Comparison of ENCODE assay signal across 1 fruit fly cellular context in genomic region chr2L:11807697-11808226, dm6.
TF ChIP-seq lines count a peak whose summit lies in the region.

No protein-coding gene starts in this region.

TF ChIP-seq in whole organism, embryonic, 481 proteins besides CTCF, POLR2A, EP300 and RAD21 (continued from another document):
- TF ChIP-seq usp (GFP tag; optimal IDR thresholded peaks at IDR 0.05; lab: Kevin White, UChicago) (no peak), fd102C (GFP tag; optimal IDR thresholded peaks at IDR 0.05; lab: Kevin White, UChicago) (no peak), Blimp-1 (GFP tag; optimal IDR thresholded peaks at IDR 0.05; lab: Kevin White, UChicago) (no peak), Dp (GFP tag; optimal IDR thresholded peaks at IDR 0.05; lab: Kevin White, UChicago) (no peak), crc (GFP tag; optimal IDR thresholded peaks at IDR 0.05; lab: Kevin White, UChicago) (no peak), Gsc (GFP tag; IDR thresholded peaks at IDR 0.05; lab: Robert Waterston, UW) (no peak), bcd (GFP tag; optimal IDR thresholded peaks at IDR 0.05; lab: Kevin White, UChicago) (no peak), vnd (GFP tag; IDR thresholded peaks at IDR 0.05; lab: Robert Waterston, UW; ENCODE audit: partially characterized antibody) (no peak), E2f1 (GFP tag; IDR thresholded peaks at IDR 0.05; lab: Robert Waterston, UW) (peak; percentile 9; the same call in 1 of the 2 replicates), ase (GFP tag; IDR thresholded peaks at IDR 0.05; lab: Robert Waterston, UW) (no peak), Doc2 (GFP tag; IDR thresholded peaks at IDR 0.05; lab: Robert Waterston, UW) (no peak), ewg (GFP tag; optimal IDR thresholded peaks at IDR 0.05; lab: Kevin White, UChicago) (no peak), CG34422 (GFP tag; IDR thresholded peaks at IDR 0.05; lab: Robert Waterston, UW) (peak; percentile 72; the same call in 1 of the 3 replicates), sim (GFP tag; IDR thresholded peaks at IDR 0.05; lab: Robert Waterston, UW) (no peak), unc-4 (GFP tag; IDR thresholded peaks at IDR 0.05; lab: Robert Waterston, UW; ENCODE audit: partially characterized antibody) (peak; percentile 23), amos (GFP tag; IDR thresholded peaks at IDR 0.05; lab: Robert Waterston, UW; ENCODE audit: partially characterized antibody) (peak; percentile 53; the same call in 1 of the 2 replicates), CG1647 (GFP tag; optimal IDR thresholded peaks at IDR 0.05; lab: Kevin White, UChicago) (no peak), Hmx (GFP tag; optimal IDR thresholded peaks at IDR 0.05; lab: Kevin White, UChicago) (no peak), CG11093 (GFP tag; IDR thresholded peaks at IDR 0.05; lab: Robert Waterston, UW) (no peak), Lim3 (GFP tag; IDR thresholded peaks at IDR 0.05; lab: Robert Waterston, UW) (no peak), CG1832 (GFP tag; optimal IDR thresholded peaks at IDR 0.05; lab: Kevin White, UChicago) (no peak), CG17912 (GFP tag; optimal IDR thresholded peaks at IDR 0.05; lab: Kevin White, UChicago) (no peak), tna (GFP tag; IDR thresholded peaks at IDR 0.05; lab: Robert Waterston, UW; ENCODE audit: partially characterized antibody) (no peak), MTF-1 (GFP tag; optimal IDR thresholded peaks at IDR 0.05; lab: Kevin White, UChicago; ENCODE audit: borderline replicate concordance) (no peak), pnt (GFP tag; optimal IDR thresholded peaks at IDR 0.05; lab: Kevin White, UChicago) (no peak), dan (GFP tag; IDR thresholded peaks at IDR 0.05; lab: Robert Waterston, UW) (no peak), bbx (GFP tag; IDR thresholded peaks at IDR 0.05; lab: Robert Waterston, UW; ENCODE audit: partially characterized antibody) (peak; percentile 47), zfh2 (GFP tag; optimal IDR thresholded peaks at IDR 0.05; lab: Kevin White, UChicago) (no peak), Mad (GFP tag; optimal IDR thresholded peaks at IDR 0.05; lab: Kevin White, UChicago) (peak; percentile 2), CG7556 (GFP tag; optimal IDR thresholded peaks at IDR 0.05; lab: Kevin White, UChicago) (no peak), CG32772 (GFP tag; IDR thresholded peaks at IDR 0.05; lab: Robert Waterston, UW) (no peak), sug (tag; optimal IDR thresholded peaks at IDR 0.05; lab: Kevin White, UChicago) (peak; percentile 59), Bgb (GFP tag; IDR thresholded peaks at IDR 0.05; lab: Robert Waterston, UW; ENCODE audit: partially characterized antibody) (peak; percentile 72), CG4617 (GFP tag; optimal IDR thresholded peaks at IDR 0.05; lab: Kevin White, UChicago; ENCODE audit: borderline replicate concordance) (no peak), schlank (tag; optimal IDR thresholded peaks at IDR 0.05; lab: Kevin White, UChicago) (peak; percentile 22), C15 (GFP tag; IDR thresholded peaks at IDR 0.05; lab: Robert Waterston, UW) (no peak), Stat92E (GFP tag; optimal IDR thresholded peaks at IDR 0.05; lab: Kevin White, UChicago) (no peak), pb (GFP tag; optimal IDR thresholded peaks at IDR 0.05; lab: Kevin White, UChicago) (peak; percentile 53), kay (GFP tag; optimal IDR thresholded peaks at IDR 0.05; lab: Kevin White, UChicago) (no peak), crol (GFP tag; IDR thresholded peaks at IDR 0.05; lab: Robert Waterston, UW) (peak; percentile 100), CG9797 (GFP tag; optimal IDR thresholded peaks at IDR 0.05; lab: Kevin White, UChicago) (no peak), lbe (GFP tag; optimal IDR thresholded peaks at IDR 0.05; lab: Kevin White, UChicago) (no peak), CG10366 (GFP tag; IDR thresholded peaks at IDR 0.05; lab: Robert Waterston, UW) (no peak), slou (GFP tag; optimal IDR thresholded peaks at IDR 0.05; lab: Kevin White, UChicago) (no peak), ems (GFP tag; optimal IDR thresholded peaks at IDR 0.05; lab: Kevin White, UChicago) (peak; percentile 10), emc (GFP tag; optimal IDR thresholded peaks at IDR 0.05; lab: Kevin White, UChicago) (no peak), D (optimal IDR thresholded peaks at IDR 0.05; lab: Kevin White, UChicago) (no peak), D (GFP tag; optimal IDR thresholded peaks at IDR 0.05; lab: Kevin White, UChicago) (no peak), CG17385 (GFP tag; optimal IDR thresholded peaks at IDR 0.05; lab: Kevin White, UChicago) (peak; percentile 27), CG4820 (GFP tag; optimal IDR thresholded peaks at IDR 0.05; lab: Kevin White, UChicago) (no peak), D19A (tag; optimal IDR thresholded peaks at IDR 0.05; lab: Kevin White, UChicago) (no peak), Dip2 (GFP tag; IDR thresholded peaks at IDR 0.05; lab: Robert Waterston, UW) (no peak), CG15601 (tag; optimal IDR thresholded peaks at IDR 0.05; lab: Kevin White, UChicago) (no peak), Pdp1 (GFP tag; optimal IDR thresholded peaks at IDR 0.05; lab: Kevin White, UChicago) (peak in 1 of 2 experiments; percentile 13), pfk (GFP tag; optimal IDR thresholded peaks at IDR 0.05; lab: Kevin White, UChicago) (no peak), CG11504 (tag; optimal IDR thresholded peaks at IDR 0.05; lab: Kevin White, UChicago) (no peak), BEAF-32 (GFP tag; optimal IDR thresholded peaks at IDR 0.05; lab: Kevin White, UChicago) (no peak), CG10462 (GFP tag; optimal IDR thresholded peaks at IDR 0.05; lab: Kevin White, UChicago) (no peak), Rx (GFP tag; IDR thresholded peaks at IDR 0.05; lab: Robert Waterston, UW) (no peak), Trl (optimal IDR thresholded peaks at IDR 0.05; lab: Kevin White, UChicago) (no peak), Trl (GFP tag; optimal IDR thresholded peaks at IDR 0.05; lab: Kevin White, UChicago) (peak; percentile 24), CG10267 (tag; optimal IDR thresholded peaks at IDR 0.05; lab: Kevin White, UChicago) (no peak), Fer2 (tag; optimal IDR thresholded peaks at IDR 0.05; lab: Kevin White, UChicago) (no peak), CG6654 (GFP tag; optimal IDR thresholded peaks at IDR 0.05; lab: Kevin White, UChicago) (no peak), Ada2b (GFP tag; IDR thresholded peaks at IDR 0.05; lab: Robert Waterston, UW) (no peak), stwl (tag; optimal IDR thresholded peaks at IDR 0.05; lab: Kevin White, UChicago) (no peak), CG13296 (GFP tag; optimal IDR thresholded peaks at IDR 0.05; lab: Kevin White, UChicago) (no peak), en (GFP tag; optimal IDR thresholded peaks at IDR 0.05; lab: Kevin White, UChicago) (no peak), CG12391 (tag; optimal IDR thresholded peaks at IDR 0.05; lab: Kevin White, UChicago) (no peak), NFAT (GFP tag; IDR thresholded peaks at IDR 0.05; lab: Robert Waterston, UW) (peak; percentile 68), grn (GFP tag; optimal IDR thresholded peaks at IDR 0.05; lab: Kevin White, UChicago) (no peak), tx (GFP tag; optimal IDR thresholded peaks at IDR 0.05; lab: Kevin White, UChicago) (no peak), CG11696 (GFP tag; IDR thresholded peaks at IDR 0.05; lab: Robert Waterston, UW) (no peak), Scr (GFP tag; IDR thresholded peaks at IDR 0.05; lab: Robert Waterston, UW; ENCODE audit: partially characterized antibody) (no peak; the same call in 1 of the 2 replicates), CG8290 (GFP tag; optimal IDR thresholded peaks at IDR 0.05; lab: Kevin White, UChicago) (no peak), CG8290 (tag; optimal IDR thresholded peaks at IDR 0.05; lab: Kevin White, UChicago) (peak in 1 of 2 experiments; percentile 83), CG3847 (GFP tag; IDR thresholded peaks at IDR 0.05; lab: Robert Waterston, UW) (no peak), HLHmδ (GFP tag; optimal IDR thresholded peaks at IDR 0.05; lab: Kevin White, UChicago) (peak; percentile 20), tin (GFP tag; optimal IDR thresholded peaks at IDR 0.05; lab: Kevin White, UChicago) (no peak), HmgZ (tag; optimal IDR thresholded peaks at IDR 0.05; lab: Kevin White, UChicago) (peak; percentile 78), Hmr (GFP tag; optimal IDR thresholded peaks at IDR 0.05; lab: Kevin White, UChicago) (peak; percentile 57), Atf6 (GFP tag; IDR thresholded peaks at IDR 0.05; lab: Robert Waterston, UW) (peak; percentile 37; the same call in 1 of the 2 replicates), Nf-YB (GFP tag; optimal IDR thresholded peaks at IDR 0.05; lab: Kevin White, UChicago) (peak; percentile 32), eve (GFP tag; optimal IDR thresholded peaks at IDR 0.05; lab: Kevin White, UChicago) (no peak), esg (GFP tag; conservative IDR thresholded peaks at IDR 0.05; lab: Robert Waterston, UW) (no peak), CG15011 (GFP tag; optimal IDR thresholded peaks at IDR 0.05; lab: Kevin White, UChicago) (no peak), rib (GFP tag; IDR thresholded peaks at IDR 0.05; lab: Robert Waterston, UW) (peak; percentile 81; the same call in 1 of the 2 replicates), GATAe (GFP tag; conservative IDR thresholded peaks at IDR 0.05; lab: Robert Waterston, UW) (no peak), CG14860 (GFP tag; IDR thresholded peaks at IDR 0.05; lab: Robert Waterston, UW; ENCODE audit: partially characterized antibody) (no peak), Lhr (GFP tag; optimal IDR thresholded peaks at IDR 0.05; lab: Kevin White, UChicago) (no peak), Atf3 (GFP tag; optimal IDR thresholded peaks at IDR 0.05; lab: Kevin White, UChicago) (no peak), chinmo (GFP tag; IDR thresholded peaks at IDR 0.05; lab: Robert Waterston, UW; ENCODE audit: partially characterized antibody) (peak; percentile 98), CG2678 (tag; optimal IDR thresholded peaks at IDR 0.05; lab: Kevin White, UChicago) (no peak), Adf1 (GFP tag; IDR thresholded peaks at IDR 0.05; lab: Robert Waterston, UW) (peak; percentile 83), Neu2 (GFP tag; optimal IDR thresholded peaks at IDR 0.05; lab: Kevin White, UChicago; ENCODE audit: borderline replicate concordance) (no peak), Hey (tag; optimal IDR thresholded peaks at IDR 0.05; lab: Kevin White, UChicago) (peak; percentile 34), fd96Cb (tag; optimal IDR thresholded peaks at IDR 0.05; lab: Kevin White, UChicago) (no peak), CHES-1-like (GFP tag; optimal IDR thresholded peaks at IDR 0.05; lab: Kevin White, UChicago) (peak; percentile 1), repo (GFP tag; optimal IDR thresholded peaks at IDR 0.05; lab: Kevin White, UChicago) (peak; percentile 48), tll (GFP tag; optimal IDR thresholded peaks at IDR 0.05; lab: Kevin White, UChicago) (peak in 1 of 2 experiments; percentile 10), Six4 (GFP tag; optimal IDR thresholded peaks at IDR 0.05; lab: Kevin White, UChicago) (no peak), CG2120 (GFP tag; optimal IDR thresholded peaks at IDR 0.05; lab: Kevin White, UChicago) (no peak)
